Fruit fly (Drosophila melanogaster) whole organism, embryonic: Measurements from ENCODE around the gene cic.

Experiments used
- Atf3 ChIP-seq: fragments of 200-800 bp; sonication (Bioruptor generic); optimal IDR thresholded peaks from 3 replicates; lab custom pipeline; 2016; ENCODE audit warnings: missing biosample characterization, missing genetic modification characterization
- B-H1 ChIP-seq: fragments of 200-800 bp; sonication (Bioruptor generic); IDR thresholded peaks from 3 replicates; pipeline ENCODE4 v1.3.6; 2022; ENCODE audit warnings: missing biosample characterization, missing genetic modification characterization
- CG11695 ChIP-seq: fragments of 200-800 bp; sonication (Bioruptor generic); IDR thresholded peaks from 3 replicates; pipeline ENCODE4 v1.3.6; 2022; ENCODE audit warnings: missing biosample characterization, missing genetic modification characterization
- CG12236 ChIP-seq: fragments of 200-800 bp; sonication (Bioruptor generic); optimal IDR thresholded peaks from 2 replicates; lab custom pipeline; 2016; ENCODE audit warnings: missing biosample characterization, missing genetic modification characterization
- CG12391 ChIP-seq: fragments of 200-800 bp; sonication (Bioruptor generic); optimal IDR thresholded peaks from 3 replicates; lab custom pipeline; 2018; ENCODE audit warnings: missing biosample characterization, mild to moderate bottlenecking, missing genetic modification characterization, moderate library complexity
- CG13287 ChIP-seq: fragments of 200-800 bp; sonication (Bioruptor generic); IDR thresholded peaks from 2 replicates; pipeline ENCODE4 v1.3.6; 2022; ENCODE audit warnings: missing biosample characterization, missing genetic modification characterization; ENCODE audit not compliant: partially characterized antibody
- CG15073 ChIP-seq: fragments of 200-800 bp; sonication (Bioruptor generic); optimal IDR thresholded peaks from 2 replicates; lab custom pipeline; 2016; ENCODE audit warnings: missing biosample characterization, missing genetic modification characterization
- CG2199 ChIP-seq: fragments of 200-800 bp; sonication (Bioruptor generic); IDR thresholded peaks from 3 replicates; pipeline ENCODE4 v1.3.6; 2022; ENCODE audit warnings: missing biosample characterization, missing genetic modification characterization
- CG31224 ChIP-seq: fragments of 200-800 bp; sonication (Bioruptor generic); IDR thresholded peaks from 2 replicates; pipeline ENCODE4 v1.3.6; 2022; ENCODE audit warnings: missing biosample characterization, missing genetic modification characterization
- CG32767 ChIP-seq: fragments of 200-800 bp; sonication (Bioruptor generic); IDR thresholded peaks from 2 replicates; pipeline ENCODE4 v1.3.6; 2022; ENCODE audit warnings: missing biosample characterization, missing genetic modification characterization
- CG34224 ChIP-seq: fragments of 200-800 bp; sonication (Bioruptor generic); IDR thresholded peaks from 3 replicates; pipeline ENCODE4 v1.3.6; 2022; ENCODE audit warnings: missing biosample characterization, missing genetic modification characterization; ENCODE audit not compliant: partially characterized antibody
- CG6654 ChIP-seq: fragments of 200-800 bp; sonication (Bioruptor generic); optimal IDR thresholded peaks from 2 replicates; lab custom pipeline; 2017; ENCODE audit warnings: missing biosample characterization, mild to moderate bottlenecking, missing genetic modification characterization
- CG7786 ChIP-seq: fragments of 200-800 bp; sonication (Bioruptor generic); optimal IDR thresholded peaks from 2 replicates; lab custom pipeline; 2016; ENCODE audit warnings: missing biosample characterization, missing genetic modification characterization
- CG7963 ChIP-seq: fragments of 200-800 bp; sonication (Bioruptor generic); IDR thresholded peaks from 3 replicates; pipeline ENCODE4 v1.3.6; 2022; ENCODE audit warnings: missing biosample characterization, missing genetic modification characterization; ENCODE audit not compliant: partially characterized antibody
- CG9437 ChIP-seq: fragments of 200-800 bp; sonication (Bioruptor generic); optimal IDR thresholded peaks from 2 replicates; lab custom pipeline; 2018; ENCODE audit warnings: missing biosample characterization, mild to moderate bottlenecking, missing genetic modification characterization
- Dad ChIP-seq: fragments of 200-800 bp; sonication (Bioruptor generic); optimal IDR thresholded peaks from 3 replicates; lab custom pipeline; 2016; ENCODE audit warnings: missing biosample characterization, missing genetic modification characterization
- E2f1 ChIP-seq: fragments of 200-800 bp; sonication (Bioruptor generic); IDR thresholded peaks from 2 replicates; pipeline ENCODE4 v1.3.6; 2022; ENCODE audit warnings: missing biosample characterization, missing genetic modification characterization
- Gsc ChIP-seq: fragments of 200-800 bp; sonication (Bioruptor generic); IDR thresholded peaks from 2 replicates; pipeline ENCODE4 v1.3.6; 2022; ENCODE audit warnings: missing biosample characterization, missing genetic modification characterization
- HmgD ChIP-seq: fragments of 200-800 bp; sonication (Bioruptor generic); optimal IDR thresholded peaks from 3 replicates; lab custom pipeline; 2016; ENCODE audit warnings: missing biosample characterization, missing genetic modification characterization
- Hmx ChIP-seq: fragments of 200-800 bp; sonication (Bioruptor generic); optimal IDR thresholded peaks from 2 replicates; lab custom pipeline; 2016; ENCODE audit warnings: missing biosample characterization, missing genetic modification characterization
- MTF-1 ChIP-seq: fragments of 200-800 bp; sonication (Bioruptor generic); optimal IDR thresholded peaks from 2 replicates; lab custom pipeline; 2018; ENCODE audit warnings: missing biosample characterization, mild to moderate bottlenecking, missing genetic modification characterization, borderline replicate concordance
- NK7.1 ChIP-seq: fragments of 200-800 bp; sonication (Bioruptor generic); optimal IDR thresholded peaks from 3 replicates; lab custom pipeline; 2016; ENCODE audit warnings: missing biosample characterization, missing genetic modification characterization
- Nf-YC ChIP-seq: fragments of 200-800 bp; optimal IDR thresholded peaks from 3 replicates; lab custom pipeline; 2019; ENCODE audit warnings: missing biosample characterization, mild to moderate bottlenecking, missing genetic modification characterization, moderate library complexity
- Tbp ChIP-seq: fragments of >200 bp; optimal IDR thresholded peaks from 2 replicates; lab custom pipeline; 2018; ENCODE audit warnings: missing biosample characterization, missing genetic modification characterization
- ab ChIP-seq: fragments of 200-800 bp; sonication (Bioruptor generic); optimal IDR thresholded peaks from 2 replicates; lab custom pipeline; 2016; ENCODE audit warnings: missing biosample characterization, missing genetic modification characterization
- az2 ChIP-seq: fragments of 200-800 bp; sonication (Bioruptor generic); optimal IDR thresholded peaks from 3 replicates; lab custom pipeline; 2016; ENCODE audit warnings: missing biosample characterization, missing genetic modification characterization
- bab2 ChIP-seq: fragments of 200-800 bp; sonication (Bioruptor generic); optimal IDR thresholded peaks from 2 replicates; lab custom pipeline; 2016; ENCODE audit warnings: missing biosample characterization, missing genetic modification characterization
- bcd ChIP-seq: fragments of 200-800 bp; sonication (Bioruptor generic); optimal IDR thresholded peaks from 2 replicates; lab custom pipeline; 2017; ENCODE audit warnings: missing biosample characterization, mild to moderate bottlenecking, missing genetic modification characterization
- bsh ChIP-seq, 2 experiments: fragments of 200-800 bp; sonication (Bioruptor generic); optimal IDR thresholded peaks; 2 replicates each; lab custom pipeline; 2017 to 2018; ENCODE audit warnings: mild to moderate bottlenecking in 2 of 2, missing biosample characterization in 2 of 2, missing genetic modification characterization in 2 of 2, moderate library complexity in 1 of 2
- btn ChIP-seq: fragments of 200-800 bp; sonication (Bioruptor generic); optimal IDR thresholded peaks from 2 replicates; lab custom pipeline; 2016; ENCODE audit warnings: missing biosample characterization, missing genetic modification characterization
- ci ChIP-seq: fragments of 200-800 bp; sonication (Bioruptor generic); IDR thresholded peaks from 3 replicates; pipeline ENCODE4 v1.3.6; 2022; ENCODE audit warnings: missing biosample characterization, missing genetic modification characterization
- da ChIP-seq: fragments of 200-800 bp; sonication (Bioruptor generic); optimal IDR thresholded peaks from 2 replicates; lab custom pipeline; 2016; ENCODE audit warnings: missing biosample characterization, missing genetic modification characterization
- esg ChIP-seq: fragments of 200-800 bp; sonication (Bioruptor generic); conservative IDR thresholded peaks from 2 replicates; pipeline ENCODE4 v1.3.6; 2022; ENCODE audit warnings: missing biosample characterization, missing genetic modification characterization
- exex ChIP-seq: fragments of 200-800 bp; sonication (Bioruptor generic); optimal IDR thresholded peaks from 4 replicates; lab custom pipeline; 2018; ENCODE audit warnings: missing biosample characterization, mild to moderate bottlenecking, missing genetic modification characterization, moderate library complexity
- fd96Cb ChIP-seq: fragments of 200-800 bp; sonication (Bioruptor generic); optimal IDR thresholded peaks from 2 replicates; lab custom pipeline; 2018; ENCODE audit warnings: missing biosample characterization, mild to moderate bottlenecking, missing genetic modification characterization, moderate library complexity
- gem ChIP-seq: fragments of 200-800 bp; sonication (Bioruptor generic); optimal IDR thresholded peaks from 2 replicates; lab custom pipeline; 2019; ENCODE audit warnings: missing biosample characterization, mild to moderate bottlenecking, missing genetic modification characterization, moderate library complexity
- gfzf ChIP-seq: fragments of 200-800 bp; sonication (Bioruptor generic); optimal IDR thresholded peaks from 2 replicates; lab custom pipeline; 2016; ENCODE audit warnings: missing biosample characterization, mild to moderate bottlenecking, missing genetic modification characterization, moderate library complexity
- her ChIP-seq: fragments of 200-800 bp; sonication (Bioruptor generic); optimal IDR thresholded peaks from 2 replicates; lab custom pipeline; 2016; ENCODE audit warnings: missing biosample characterization, missing genetic modification characterization
- hkb ChIP-seq, 2 experiments: fragments of 200-800 bp in 1 of 2; fragments of >200 bp in 1 of 2; sonication (Bioruptor generic) in 1 of 2; IDR thresholded peaks in 1 of 2; optimal IDR thresholded peaks in 1 of 2; 2 replicates each; pipeline versions ENCODE4 v1.3.6 to Lab custom; 2017 to 2022; ENCODE audit warnings: missing biosample characterization in 1 of 2, missing genetic modification characterization in 1 of 2
- ind ChIP-seq: fragments of 200-800 bp; sonication (Bioruptor generic); optimal IDR thresholded peaks from 3 replicates; lab custom pipeline; 2016; ENCODE audit warnings: missing biosample characterization, missing genetic modification characterization
- jing ChIP-seq: fragments of 200-800 bp; sonication (Bioruptor generic); optimal IDR thresholded peaks from 2 replicates; lab custom pipeline; 2018; ENCODE audit warnings: missing biosample characterization, mild to moderate bottlenecking, missing genetic modification characterization
- lilli ChIP-seq: fragments of 200-800 bp; sonication (Bioruptor generic); optimal IDR thresholded peaks from 3 replicates; lab custom pipeline; 2016; ENCODE audit warnings: missing biosample characterization, missing genetic modification characterization
- otp ChIP-seq: fragments of 200-800 bp; sonication (Bioruptor generic); IDR thresholded peaks from 3 replicates; pipeline ENCODE4, ENCODE4 v1.3.6; 2022; ENCODE audit warnings: missing biosample characterization, missing genetic modification characterization
- peb ChIP-seq: fragments of 200-800 bp; sonication (Bioruptor generic); IDR thresholded peaks from 2 replicates; pipeline ENCODE4 v1.3.6; 2022; ENCODE audit warnings: missing biosample characterization, missing genetic modification characterization
- ranshi ChIP-seq: fragments of 200-800 bp; sonication (Bioruptor generic); IDR thresholded peaks from 2 replicates; pipeline ENCODE4 v1.3.6; 2022; ENCODE audit warnings: missing biosample characterization, missing genetic modification characterization
- sc ChIP-seq, 3 experiments: fragments of >200 bp in 2 of 3; fragments of 200-800 bp in 1 of 3; sonication (Bioruptor generic) in 1 of 3; optimal IDR thresholded peaks; 2 replicates in 2 of 3; 3 replicates in 1 of 3; lab custom pipeline; 2017; ENCODE audit warnings: mild to moderate bottlenecking in 1 of 3, missing biosample characterization in 1 of 3, missing genetic modification characterization in 1 of 3, missing genetic modification reagents in 1 of 3
- sna ChIP-seq: fragments of 200-800 bp; sonication (Bioruptor generic); IDR thresholded peaks from 2 replicates; pipeline ENCODE4 v1.3.6; 2022; ENCODE audit warnings: missing biosample characterization, missing genetic modification characterization; ENCODE audit not compliant: partially characterized antibody
- zen ChIP-seq: fragments of 200-800 bp; sonication (Bioruptor generic); optimal IDR thresholded peaks from 3 replicates; lab custom pipeline; 2018; ENCODE audit warnings: missing biosample characterization, mild to moderate bottlenecking, missing genetic modification characterization, moderate library complexity
- zfh2 ChIP-seq: fragments of 200-800 bp; sonication (Bioruptor generic); optimal IDR thresholded peaks from 2 replicates; lab custom pipeline; 2016; ENCODE audit warnings: missing biosample characterization, missing genetic modification characterization

The cic gene

dm6 chr3R:20308972-20309660, 56.5 kb downstream of the cic start, which contains the start of gene Orp8 (continued):
- TF ChIP-seq bab2 (GFP tag; lab: Kevin White, UChicago) (no peak), B-H1 (GFP tag; lab: Robert Waterston, UW) (no peak), E2f1 (GFP tag; lab: Robert Waterston, UW) (no peak), sc (optimal IDR thresholded peaks at IDR 0.05; lab: Kevin White, UChicago) (no peak), sc (GFP tag; optimal IDR thresholded peaks at IDR 0.05; lab: Kevin White, UChicago) (no peak), ci (no peak; the same call in 2 of the 3 replicates), ind (GFP tag; lab: Kevin White, UChicago) (no peak), CG11695 (GFP tag; lab: Robert Waterston, UW) (no peak), MTF-1 (GFP tag; lab: Kevin White, UChicago) (peak; percentile 19), hkb (optimal IDR thresholded peaks at IDR 0.05; lab: Kevin White, UChicago) (no peak), hkb (GFP tag; IDR thresholded peaks at IDR 0.05; lab: Robert Waterston, UW) (peak; percentile 34; the same call in 1 of the 2 replicates), Hmx (GFP tag; lab: Kevin White, UChicago) (no peak), CG32767 (GFP tag; lab: Robert Waterston, UW) (no peak), gem (no peak), CG34224 (GFP tag; lab: Robert Waterston, UW) (peak; percentile 45; the same call in 2 of the 3 replicates), sna (GFP tag; lab: Robert Waterston, UW) (peak; percentile 54; the same call in 1 of the 2 replicates), CG12236 (GFP tag; lab: Kevin White, UChicago) (no peak), esg (GFP tag; lab: Robert Waterston, UW) (no peak), bsh (GFP tag; optimal IDR thresholded peaks at IDR 0.05; lab: Kevin White, UChicago) (peak in 1 of 2 experiments; percentile 77), btn (GFP tag; lab: Kevin White, UChicago) (no peak), CG12391 (peak; percentile 24), ab (GFP tag; lab: Kevin White, UChicago) (no peak), HmgD (GFP tag; lab: Kevin White, UChicago) (no peak), CG31224 (GFP tag; lab: Robert Waterston, UW) (no peak), fd96Cb (no peak), ranshi (peak; percentile 43; the same call in 1 of the 2 replicates), gfzf (GFP tag; lab: Kevin White, UChicago) (peak; percentile 39), da (no peak), CG7963 (GFP tag; lab: Robert Waterston, UW) (0 out of 3 replicates have a peak, but pooled peaks have one; percentile 30), Nf-YC (tag; lab: Kevin White, UChicago) (peak; percentile 43), az2 (GFP tag; lab: Kevin White, UChicago) (no peak), zen (tag; lab: Kevin White, UChicago) (no peak), her (GFP tag; lab: Kevin White, UChicago) (peak; percentile 27), peb (GFP tag; lab: Robert Waterston, UW) (no peak), otp (no peak; the same call in 2 of the 3 replicates), exex (no peak), jing (GFP tag; lab: Kevin White, UChicago) (no peak), CG6654 (no peak), zfh2 (no peak), CG15073 (GFP tag; lab: Kevin White, UChicago) (no peak), CG2199 (GFP tag; lab: Robert Waterston, UW) (no peak; the same call in 2 of the 3 replicates), bcd (GFP tag; lab: Kevin White, UChicago) (peak; percentile 19), lilli (no peak), NK7.1 (no peak), Atf3 (GFP tag; lab: Kevin White, UChicago) (peak; percentile 95), CG9437 (peak; percentile 98), Tbp (GFP tag; lab: Kevin White, UChicago) (no peak), CG13287 (GFP tag; lab: Robert Waterston, UW) (peak; percentile 56), Dad (GFP tag; lab: Kevin White, UChicago) (no peak), Gsc (GFP tag; lab: Robert Waterston, UW) (no peak), CG7786 (GFP tag; lab: Kevin White, UChicago) (no peak)
